Worm (Caenorhabditis elegans): ENCODE measurements around the gene F17H10.2.

ce11 chrX:13112664-13113063 is 908 bp upstream of the F17H10.2 start:
- no peak for TF ChIP-seq skn-1 (tag; optimal IDR thresholded peaks at IDR 0.05)
- no peak for TF ChIP-seq nhr-77 (tag; optimal IDR thresholded peaks at IDR 0.05)
- TF ChIP-seq madf-9 (GFP tag; conservative IDR thresholded peaks at IDR 0.05) = no peak
- TF ChIP-seq nhr-10 (tag; optimal IDR thresholded peaks at IDR 0.05) = no peak
- TF ChIP-seq nhr-48 (tag; optimal IDR thresholded peaks at IDR 0.05) = no peak
- no peak for TF ChIP-seq ztf-11 (tag; optimal IDR thresholded peaks at IDR 0.05)
- TF ChIP-seq nhr-11 (tag; optimal IDR thresholded peaks at IDR 0.05) = no peak
- TF ChIP-seq egl-27 (tag; optimal IDR thresholded peaks at IDR 0.05) = no peak
- no peak for TF ChIP-seq lsy-2 (tag; optimal IDR thresholded peaks at IDR 0.05)
- TF ChIP-seq F49E8.2 (tag; optimal IDR thresholded peaks at IDR 0.05; ENCODE audit: borderline replicate concordance) = no peak
